Fruit fly (Drosophila melanogaster) whole organism, embryonic: Measurements from ENCODE around the gene f-cup.

ENCODE experiments used
- CG11504 ChIP-seq: fragments of 200-800 bp; sonication (Bioruptor generic); optimal IDR thresholded peaks from 3 replicates; lab custom pipeline; 2019; ENCODE audit warnings: missing biosample characterization, mild to moderate bottlenecking, missing genetic modification characterization, moderate library complexity
- CG11723 ChIP-seq: fragments of 200-800 bp; sonication (Bioruptor generic); optimal IDR thresholded peaks from 2 replicates; lab custom pipeline; 2017; ENCODE audit warnings: missing biosample characterization, mild to moderate bottlenecking, missing genetic modification characterization
- CG1233 ChIP-seq: fragments of 200-800 bp; sonication (Bioruptor generic); optimal IDR thresholded peaks from 4 replicates; lab custom pipeline; 2018; ENCODE audit warnings: missing biosample characterization, mild to moderate bottlenecking, missing genetic modification characterization
- CG13123 ChIP-seq: fragments of 200-800 bp; sonication (Bioruptor generic); optimal IDR thresholded peaks from 2 replicates; lab custom pipeline; 2016; ENCODE audit warnings: missing biosample characterization, missing genetic modification characterization
- CG14014 ChIP-seq: fragments of 200-800 bp; sonication (Bioruptor generic); IDR thresholded peaks from 2 replicates; pipeline ENCODE4 v1.3.6; 2022; ENCODE audit warnings: missing biosample characterization, missing genetic modification characterization
- CG17385 ChIP-seq: fragments of 200-800 bp; sonication (Bioruptor generic); optimal IDR thresholded peaks from 3 replicates; lab custom pipeline; 2018; ENCODE audit warnings: missing biosample characterization, mild to moderate bottlenecking, missing genetic modification characterization
- CG17612 ChIP-seq: fragments of 200-800 bp; sonication (Bioruptor generic); IDR thresholded peaks from 2 replicates; pipeline ENCODE4 v1.3.6; 2022; ENCODE audit warnings: missing biosample characterization, missing genetic modification characterization
- CG4282 ChIP-seq: fragments of 200-800 bp; sonication (Bioruptor generic); optimal IDR thresholded peaks from 2 replicates; lab custom pipeline; 2016; ENCODE audit warnings: missing biosample characterization, missing genetic modification characterization
- CG4424 ChIP-seq: fragments of 200-800 bp; sonication (Bioruptor generic); optimal IDR thresholded peaks from 3 replicates; lab custom pipeline; 2016; ENCODE audit warnings: missing biosample characterization, missing genetic modification characterization
- CG8290 ChIP-seq, 3 experiments: fragments of 200-800 bp; sonication (Bioruptor generic); optimal IDR thresholded peaks; 2 replicates each; lab custom pipeline; 2016 to 2019; ENCODE audit warnings: missing biosample characterization in 3 of 3, missing genetic modification characterization in 3 of 3, mild to moderate bottlenecking in 2 of 3, moderate library complexity in 1 of 3
- CTCF ChIP-seq: fragments of 200-800 bp; sonication (Bioruptor generic); optimal IDR thresholded peaks from 2 replicates; lab custom pipeline; 2017; ENCODE audit warnings: missing biosample characterization, mild to moderate bottlenecking, missing genetic modification characterization, moderate library complexity
- Camta ChIP-seq: fragments of 200-800 bp; sonication (Bioruptor generic); optimal IDR thresholded peaks from 2 replicates; lab custom pipeline; 2016; ENCODE audit warnings: missing biosample characterization, missing genetic modification characterization
- CrebB ChIP-seq: fragments of 200-800 bp; sonication (Bioruptor generic); optimal IDR thresholded peaks from 3 replicates; lab custom pipeline; 2018; ENCODE audit warnings: missing biosample characterization, mild to moderate bottlenecking, missing genetic modification characterization
- Dbx ChIP-seq: fragments of 200-800 bp; sonication (Bioruptor generic); IDR thresholded peaks from 3 replicates; pipeline ENCODE4 v1.3.6; 2022; ENCODE audit warnings: missing biosample characterization, missing genetic modification characterization
- Eip74EF ChIP-seq, 2 experiments: fragments of 200-800 bp in 1 of 2; fragments of >200 bp in 1 of 2; sonication (Bioruptor generic) in 1 of 2; optimal IDR thresholded peaks; 2 replicates each; lab custom pipeline; 2017 to 2019; ENCODE audit warnings: missing biosample characterization in 2 of 2, missing genetic modification characterization in 2 of 2, mild to moderate bottlenecking in 1 of 2, moderate library complexity in 1 of 2
- Ets65A ChIP-seq: fragments of 200-800 bp; sonication (Bioruptor generic); peaks from one replicate; lab custom pipeline; 2016; ENCODE audit warnings: missing biosample characterization, missing genetic modification characterization
- Hey ChIP-seq: fragments of 200-800 bp; sonication (Bioruptor generic); optimal IDR thresholded peaks from 3 replicates; lab custom pipeline; 2018; ENCODE audit warnings: missing biosample characterization, mild to moderate bottlenecking, missing genetic modification characterization
- Med ChIP-seq: fragments of 200-800 bp; sonication (Bioruptor generic); peaks from one replicate; lab custom pipeline; 2016; ENCODE audit warnings: missing biosample characterization, missing genetic modification characterization, mild to moderate bottlenecking, inconsistent platforms, moderate library complexity
- NFAT ChIP-seq: fragments of 200-800 bp; sonication (Bioruptor generic); IDR thresholded peaks from 2 replicates; pipeline ENCODE4 v1.3.6; 2022; ENCODE audit warnings: missing biosample characterization, missing genetic modification characterization
- Neu2 ChIP-seq: fragments of 200-800 bp; sonication (Bioruptor generic); optimal IDR thresholded peaks from 3 replicates; lab custom pipeline; 2016; ENCODE audit warnings: missing biosample characterization, missing genetic modification characterization, borderline replicate concordance
- Scr ChIP-seq: fragments of 200-800 bp; sonication (Bioruptor generic); IDR thresholded peaks from 2 replicates; pipeline ENCODE4 v1.3.6; 2022; ENCODE audit warnings: missing biosample characterization, missing genetic modification characterization; ENCODE audit not compliant: partially characterized antibody
- Sox100B ChIP-seq: fragments of 200-800 bp; sonication (Bioruptor generic); optimal IDR thresholded peaks from 3 replicates; lab custom pipeline; 2018; ENCODE audit warnings: missing biosample characterization, mild to moderate bottlenecking, missing genetic modification characterization
- Spps ChIP-seq: fragments of 200-800 bp; sonication (Bioruptor generic); optimal IDR thresholded peaks from 2 replicates; lab custom pipeline; 2018; ENCODE audit warnings: missing biosample characterization, mild to moderate bottlenecking, missing genetic modification characterization
- bcd ChIP-seq: fragments of 200-800 bp; sonication (Bioruptor generic); optimal IDR thresholded peaks from 2 replicates; lab custom pipeline; 2017; ENCODE audit warnings: missing biosample characterization, mild to moderate bottlenecking, missing genetic modification characterization
- crc ChIP-seq: fragments of 200-800 bp; sonication (Bioruptor generic); optimal IDR thresholded peaks from 2 replicates; lab custom pipeline; 2016; ENCODE audit warnings: missing biosample characterization, missing genetic modification characterization
- crol ChIP-seq: fragments of 200-800 bp; sonication (Bioruptor generic); IDR thresholded peaks from 2 replicates; pipeline ENCODE4 v1.3.6; 2022; ENCODE audit warnings: missing biosample characterization, missing genetic modification characterization
- danr ChIP-seq: fragments of 200-800 bp; sonication (Bioruptor generic); IDR thresholded peaks from 2 replicates; pipeline ENCODE4 v1.3.6; 2022; ENCODE audit warnings: missing biosample characterization, missing genetic modification characterization
- ems ChIP-seq: fragments of 200-800 bp; sonication (Bioruptor generic); optimal IDR thresholded peaks from 3 replicates; lab custom pipeline; 2016; ENCODE audit warnings: missing biosample characterization, missing genetic modification characterization
- eyg ChIP-seq: fragments of 200-800 bp; sonication (Bioruptor generic); optimal IDR thresholded peaks from 3 replicates; lab custom pipeline; 2016; ENCODE audit warnings: missing biosample characterization, missing genetic modification characterization
- gcm2 ChIP-seq: fragments of 200-800 bp; sonication (Bioruptor generic); optimal IDR thresholded peaks from 2 replicates; lab custom pipeline; 2016; ENCODE audit warnings: missing biosample characterization, missing genetic modification characterization
- ham ChIP-seq: fragments of 200-800 bp; sonication (Bioruptor generic); IDR thresholded peaks from 2 replicates; pipeline ENCODE4 v1.3.6; 2022; ENCODE audit warnings: missing biosample characterization, missing genetic modification characterization
- jigr1 ChIP-seq: fragments of 200-800 bp; sonication (Bioruptor generic); IDR thresholded peaks from 3 replicates; pipeline ENCODE4 v1.3.6; 2022; ENCODE audit warnings: missing biosample characterization, missing genetic modification characterization
- kah ChIP-seq: fragments of 200-800 bp; sonication (Bioruptor generic); optimal IDR thresholded peaks from 2 replicates; lab custom pipeline; 2018; ENCODE audit warnings: missing biosample characterization, mild to moderate bottlenecking, missing genetic modification characterization
- lov ChIP-seq, 2 experiments: fragments of 200-800 bp in 1 of 2; fragments of >200 bp in 1 of 2; sonication (Bioruptor generic) in 1 of 2; IDR thresholded peaks in 1 of 2; optimal IDR thresholded peaks in 1 of 2; 2 replicates in 1 of 2; 3 replicates in 1 of 2; pipeline versions ENCODE4 v1.3.6 to Lab custom; 2017 to 2022; ENCODE audit warnings: missing biosample characterization in 1 of 2, missing genetic modification characterization in 1 of 2
- nom ChIP-seq: fragments of 200-800 bp; sonication (Bioruptor generic); optimal IDR thresholded peaks from 2 replicates; lab custom pipeline; 2017; ENCODE audit warnings: missing biosample characterization, missing genetic modification characterization, mild to moderate bottlenecking, moderate library complexity, missing genetic modification reagents
- odd ChIP-seq: fragments of 200-800 bp; sonication (Bioruptor generic); optimal IDR thresholded peaks from 2 replicates; lab custom pipeline; 2017; ENCODE audit warnings: missing biosample characterization, mild to moderate bottlenecking, missing genetic modification characterization
- org-1 ChIP-seq: fragments of 200-800 bp; sonication (Bioruptor generic); optimal IDR thresholded peaks from 2 replicates; lab custom pipeline; 2017; ENCODE audit warnings: missing biosample characterization, missing genetic modification characterization
- otp ChIP-seq: fragments of 200-800 bp; sonication (Bioruptor generic); IDR thresholded peaks from 3 replicates; pipeline ENCODE4, ENCODE4 v1.3.6; 2022; ENCODE audit warnings: missing biosample characterization, missing genetic modification characterization
- pfk ChIP-seq: fragments of 200-800 bp; sonication (Bioruptor generic); optimal IDR thresholded peaks from 2 replicates; lab custom pipeline; 2018; ENCODE audit warnings: missing biosample characterization, mild to moderate bottlenecking, missing genetic modification characterization, moderate library complexity
- pnt ChIP-seq: fragments of 200-800 bp; sonication (Bioruptor generic); optimal IDR thresholded peaks from 3 replicates; lab custom pipeline; 2016; ENCODE audit warnings: missing biosample characterization, missing genetic modification characterization
- schlank ChIP-seq: fragments of 200-800 bp; sonication (Bioruptor generic); optimal IDR thresholded peaks from 2 replicates; lab custom pipeline; 2018; ENCODE audit warnings: missing biosample characterization, mild to moderate bottlenecking, missing genetic modification characterization
- sob ChIP-seq: fragments of 200-800 bp; sonication (Bioruptor generic); IDR thresholded peaks from 2 replicates; pipeline ENCODE4 v1.3.6; 2022; ENCODE audit warnings: missing biosample characterization, missing genetic modification characterization
- trh ChIP-seq: fragments of 200-800 bp; sonication (Bioruptor generic); optimal IDR thresholded peaks from 2 replicates; lab custom pipeline; 2016; ENCODE audit warnings: missing biosample characterization, missing genetic modification characterization
- zen ChIP-seq: fragments of 200-800 bp; sonication (Bioruptor generic); optimal IDR thresholded peaks from 3 replicates; lab custom pipeline; 2018; ENCODE audit warnings: missing biosample characterization, mild to moderate bottlenecking, missing genetic modification characterization, moderate library complexity

f-cup gene

dm6 chr3R:13672898-13673297 lies 27.7 kb downstream of the f-cup start:
- peak; percentile 94 for TF ChIP-seq CG17612 (GFP tag; lab: Robert Waterston, UW)
- TF ChIP-seq jigr1 (GFP tag; lab: Robert Waterston, UW), result no peak
- no peak for TF ChIP-seq CrebB
- no peak for TF ChIP-seq kah (GFP tag; lab: Kevin White, UChicago)
- peak; percentile 82 for TF ChIP-seq CG8290 (GFP tag; optimal IDR thresholded peaks at IDR 0.05; lab: Kevin White, UChicago)
- peak in 1 of 2 experiments; percentile 92 for TF ChIP-seq CG8290 (tag; optimal IDR thresholded peaks at IDR 0.05; lab: Kevin White, UChicago)
- TF ChIP-seq sob (GFP tag; lab: Robert Waterston, UW), result no peak

dm6 chr3R:13665992-13666391 lies 34.6 kb downstream of the f-cup start:
- TF ChIP-seq CG1233 (GFP tag; lab: Kevin White, UChicago), result no peak
- peak; percentile 43 for TF ChIP-seq Med (GFP tag; lab: Kevin White, UChicago)
- no peak for TF ChIP-seq trh
- peak; percentile 53 for TF ChIP-seq Ets65A
- TF ChIP-seq Sox100B (GFP tag; lab: Kevin White, UChicago), result no peak

dm6 chr3R:13662149-13662548 lies 38.5 kb downstream of the f-cup start:
- TF ChIP-seq schlank (tag; lab: Kevin White, UChicago), result no peak
- peak; percentile 60 for TF ChIP-seq crol (GFP tag; lab: Robert Waterston, UW)
- TF ChIP-seq odd (GFP tag; lab: Kevin White, UChicago), result no peak
- no peak for TF ChIP-seq Neu2 (GFP tag; lab: Kevin White, UChicago)
- TF ChIP-seq Dbx, result 0 out of 3 replicates have a peak, but pooled peaks have one; percentile 12
- 0 out of 2 replicates have a peak, but pooled peaks have one; percentile 7 for TF ChIP-seq danr (GFP tag; lab: Robert Waterston, UW)
- TF ChIP-seq CG4424 (GFP tag; lab: Kevin White, UChicago), result no peak
- no peak for TF ChIP-seq gcm2
- TF ChIP-seq org-1 (GFP tag; lab: Kevin White, UChicago), result no peak
- no peak for TF ChIP-seq pnt (GFP tag; lab: Kevin White, UChicago)
- TF ChIP-seq Ets65A, result peak; percentile 64
- TF ChIP-seq, all 482 proteins: peak for 4

dm6 chr3R:13660924-13661659 lies 39.5 kb downstream of the f-cup start, which contains the start of gene B52:
TSS of gene B52 (plus strand) at chr3R:13661311.
- peak; percentile 37 for TF ChIP-seq Camta
- peak; percentile 70 for TF ChIP-seq Hey (tag; lab: Kevin White, UChicago)
- no peak for TF ChIP-seq zen (tag; lab: Kevin White, UChicago)
- peak; percentile 21 for TF ChIP-seq CG4282 (GFP tag; lab: Kevin White, UChicago)
- TF ChIP-seq ham (GFP tag; lab: Robert Waterston, UW), result peak; percentile 54; the same call in 1 of the 2 replicates
- peak; percentile 78; the same call in 1 of the 2 replicates for TF ChIP-seq NFAT (GFP tag; lab: Robert Waterston, UW)
- no peak for TF ChIP-seq Eip74EF (GFP tag; optimal IDR thresholded peaks at IDR 0.05; lab: Kevin White, UChicago)
- peak; percentile 47 for TF ChIP-seq CG11723 (GFP tag; lab: Kevin White, UChicago)
- no peak for TF ChIP-seq CG11504
- TF ChIP-seq ems (GFP tag; lab: Kevin White, UChicago), result peak; percentile 51
- no peak for TF ChIP-seq lov (optimal IDR thresholded peaks at IDR 0.05; lab: Kevin White, UChicago)
- TF ChIP-seq lov (GFP tag; IDR thresholded peaks at IDR 0.05; lab: Robert Waterston, UW), result peak; percentile 69; the same call in 1 of the 3 replicates
- TF ChIP-seq CG13123 (GFP tag; lab: Kevin White, UChicago), result no peak
- TF ChIP-seq nom, result peak; percentile 86
- peak; percentile 78 for TF ChIP-seq bcd (GFP tag; lab: Kevin White, UChicago)
- peak; percentile 59 for TF ChIP-seq eyg (GFP tag; lab: Kevin White, UChicago)
- TF ChIP-seq CTCF (GFP tag; lab: Kevin White, UChicago), result no peak
- peak; percentile 81; the same call in 2 of the 3 replicates for TF ChIP-seq otp (GFP tag; lab: Robert Waterston, UW)
- peak; percentile 55 for TF ChIP-seq crc
- TF ChIP-seq Spps (tag; lab: Kevin White, UChicago), result peak; percentile 42
- peak; percentile 31 for TF ChIP-seq gcm2
- TF ChIP-seq Scr (GFP tag; lab: Robert Waterston, UW), result peak; percentile 55
- peak; percentile 79 for TF ChIP-seq CG17385 (GFP tag; lab: Kevin White, UChicago)
- peak; percentile 95 for TF ChIP-seq pfk (GFP tag; lab: Kevin White, UChicago)
- no peak; the same call in none of the 2 replicates for TF ChIP-seq CG14014 (GFP tag; lab: Robert Waterston, UW)
